Fruit fly (Drosophila melanogaster) whole organism, embryonic: Measurements from ENCODE around the gene CG33514.

Experiments
- Abd-B ChIP-seq: fragments of 200-800 bp; sonication (Bioruptor generic); optimal IDR thresholded peaks from 2 replicates; lab custom pipeline; 2018; ENCODE audit warnings: missing biosample characterization, mild to moderate bottlenecking, missing genetic modification characterization, moderate library complexity
- Adf1 ChIP-seq: fragments of 200-800 bp; sonication (Bioruptor generic); IDR thresholded peaks from 2 replicates; pipeline ENCODE4 v1.3.6; 2022; ENCODE audit warnings: missing biosample characterization, missing genetic modification characterization
- CG12659 ChIP-seq: fragments of 200-800 bp; sonication (Bioruptor generic); optimal IDR thresholded peaks from 3 replicates; lab custom pipeline; 2017; ENCODE audit warnings: mild to moderate bottlenecking, missing biosample characterization, missing genetic modification reagents, missing genetic modification characterization
- CG12769 ChIP-seq: fragments of 200-800 bp; sonication (Bioruptor generic); optimal IDR thresholded peaks from 2 replicates; lab custom pipeline; 2019; ENCODE audit warnings: missing biosample characterization, mild to moderate bottlenecking, missing genetic modification characterization, moderate library complexity
- CG13123 ChIP-seq: fragments of 200-800 bp; sonication (Bioruptor generic); optimal IDR thresholded peaks from 2 replicates; lab custom pipeline; 2016; ENCODE audit warnings: missing biosample characterization, missing genetic modification characterization
- CG13424 ChIP-seq: fragments of 200-800 bp; sonication (Bioruptor generic); optimal IDR thresholded peaks from 2 replicates; lab custom pipeline; 2019; ENCODE audit warnings: missing biosample characterization, mild to moderate bottlenecking, missing genetic modification characterization, moderate library complexity
- CG13894 ChIP-seq: fragments of 200-800 bp; sonication (Bioruptor generic); optimal IDR thresholded peaks from 3 replicates; lab custom pipeline; 2018; ENCODE audit warnings: missing biosample characterization, mild to moderate bottlenecking, missing genetic modification characterization, moderate library complexity
- CG18262 ChIP-seq: fragments of 200-800 bp; optimal IDR thresholded peaks from 3 replicates; lab custom pipeline; 2019; ENCODE audit warnings: missing biosample characterization, mild to moderate bottlenecking, missing genetic modification characterization, moderate library complexity
- CG2199 ChIP-seq: fragments of 200-800 bp; sonication (Bioruptor generic); IDR thresholded peaks from 3 replicates; pipeline ENCODE4 v1.3.6; 2022; ENCODE audit warnings: missing biosample characterization, missing genetic modification characterization
- CG3163 ChIP-seq: fragments of 200-800 bp; sonication (Bioruptor generic); optimal IDR thresholded peaks from 3 replicates; lab custom pipeline; 2016; ENCODE audit warnings: missing biosample characterization, missing genetic modification characterization
- CG33557 ChIP-seq: fragments of 200-800 bp; sonication (Bioruptor generic); optimal IDR thresholded peaks from 2 replicates; lab custom pipeline; 2019; ENCODE audit warnings: missing biosample characterization, mild to moderate bottlenecking, missing genetic modification characterization, moderate library complexity
- CG34376 ChIP-seq: fragments of 200-800 bp; sonication (Bioruptor generic); optimal IDR thresholded peaks from 2 replicates; lab custom pipeline; 2018; ENCODE audit warnings: missing biosample characterization, mild to moderate bottlenecking, missing genetic modification characterization
- CG34422 ChIP-seq: fragments of 200-800 bp; sonication (Bioruptor generic); IDR thresholded peaks from 3 replicates; pipeline ENCODE4 v1.3.6; 2022; ENCODE audit warnings: missing biosample characterization, missing genetic modification characterization
- CG6791 ChIP-seq: fragments of 200-800 bp; sonication (Bioruptor generic); IDR thresholded peaks from 3 replicates; pipeline ENCODE4 v1.3.6; 2022; ENCODE audit warnings: missing biosample characterization, missing genetic modification characterization; ENCODE audit not compliant: partially characterized antibody
- CG8281 ChIP-seq: fragments of 200-800 bp; sonication (Bioruptor generic); optimal IDR thresholded peaks from 2 replicates; lab custom pipeline; 2018; ENCODE audit warnings: missing biosample characterization, mild to moderate bottlenecking, missing genetic modification characterization, moderate library complexity
- CG9727 ChIP-seq: fragments of 200-800 bp; sonication (Bioruptor generic); optimal IDR thresholded peaks from 3 replicates; lab custom pipeline; 2017; ENCODE audit warnings: missing biosample characterization, mild to moderate bottlenecking, missing genetic modification characterization
- CHES-1-like ChIP-seq: fragments of 200-800 bp; sonication (Bioruptor generic); optimal IDR thresholded peaks from 2 replicates; lab custom pipeline; 2016; ENCODE audit warnings: missing biosample characterization, missing genetic modification characterization
- Deaf1 ChIP-seq: fragments of 200-800 bp; optimal IDR thresholded peaks from 3 replicates; lab custom pipeline; 2019; ENCODE audit warnings: missing biosample characterization, mild to moderate bottlenecking, missing genetic modification characterization, moderate library complexity
- GATAe ChIP-seq: fragments of 200-800 bp; sonication (Bioruptor generic); conservative IDR thresholded peaks from 2 replicates; pipeline ENCODE4 v1.3.6; 2022; ENCODE audit warnings: missing biosample characterization, missing genetic modification characterization
- Jarid2 ChIP-seq: fragments of 200-800 bp; sonication (Bioruptor generic); optimal IDR thresholded peaks from 3 replicates; lab custom pipeline; 2017; ENCODE audit warnings: mild to moderate bottlenecking, missing biosample characterization, missing genetic modification reagents, missing genetic modification characterization
- MBD-R2 ChIP-seq: fragments of 200-800 bp; sonication (Bioruptor generic); IDR thresholded peaks from 2 replicates; pipeline ENCODE4 v1.3.6; 2022; ENCODE audit warnings: missing biosample characterization, missing genetic modification characterization
- Med ChIP-seq: fragments of 200-800 bp; sonication (Bioruptor generic); peaks from one replicate; lab custom pipeline; 2016; ENCODE audit warnings: missing biosample characterization, missing genetic modification characterization, mild to moderate bottlenecking, inconsistent platforms, moderate library complexity
- Myb ChIP-seq: fragments of 200-800 bp; sonication (Bioruptor generic); optimal IDR thresholded peaks from 2 replicates; lab custom pipeline; 2016; ENCODE audit warnings: missing biosample characterization, missing genetic modification characterization
- Nf-YC ChIP-seq: fragments of 200-800 bp; optimal IDR thresholded peaks from 3 replicates; lab custom pipeline; 2019; ENCODE audit warnings: missing biosample characterization, mild to moderate bottlenecking, missing genetic modification characterization, moderate library complexity
- Ravus ChIP-seq: fragments of 200-800 bp; sonication (Bioruptor generic); IDR thresholded peaks from 2 replicates; pipeline ENCODE4 v1.3.6; 2022; ENCODE audit warnings: missing biosample characterization, missing genetic modification characterization
- Stat92E ChIP-seq, 3 experiments: fragments of >200 bp in 2 of 3; fragments of 200-800 bp in 1 of 3; sonication (Bioruptor generic) in 1 of 3; optimal IDR thresholded peaks; 2 replicates each; lab custom pipeline; 2017 to 2019; ENCODE audit warnings: missing biosample characterization in 3 of 3, missing genetic modification characterization in 3 of 3, mild to moderate bottlenecking in 1 of 3, moderate library complexity in 1 of 3
- Tbp ChIP-seq: fragments of >200 bp; optimal IDR thresholded peaks from 2 replicates; lab custom pipeline; 2018; ENCODE audit warnings: missing biosample characterization, missing genetic modification characterization
- Vsx1 ChIP-seq: fragments of 200-800 bp; sonication (Bioruptor generic); optimal IDR thresholded peaks from 2 replicates; lab custom pipeline; 2017; ENCODE audit warnings: missing biosample characterization, mild to moderate bottlenecking, missing genetic modification characterization, missing genetic modification reagents
- YL-1 ChIP-seq: fragments of 200-800 bp; sonication (Bioruptor generic); optimal IDR thresholded peaks from 3 replicates; lab custom pipeline; 2017; ENCODE audit warnings: missing biosample characterization, mild to moderate bottlenecking, missing genetic modification characterization
- ap ChIP-seq: fragments of 200-800 bp; sonication (Bioruptor generic); IDR thresholded peaks from 2 replicates; pipeline ENCODE4 v1.3.6; 2022; ENCODE audit warnings: missing biosample characterization, missing genetic modification characterization
- ato ChIP-seq: fragments of 200-800 bp; sonication (Bioruptor generic); IDR thresholded peaks from 2 replicates; pipeline ENCODE4 v1.3.6; 2022; ENCODE audit warnings: missing biosample characterization, missing genetic modification characterization; ENCODE audit not compliant: partially characterized antibody
- bbx ChIP-seq: fragments of 200-800 bp; sonication (Bioruptor generic); IDR thresholded peaks from 2 replicates; pipeline ENCODE4 v1.3.6; 2022; ENCODE audit warnings: missing biosample characterization, missing genetic modification characterization; ENCODE audit not compliant: partially characterized antibody
- chm ChIP-seq: fragments of 200-800 bp; sonication (Bioruptor generic); IDR thresholded peaks from 2 replicates; pipeline ENCODE4 v1.3.6; 2022; ENCODE audit warnings: missing biosample characterization, missing genetic modification characterization
- da ChIP-seq: fragments of 200-800 bp; sonication (Bioruptor generic); optimal IDR thresholded peaks from 2 replicates; lab custom pipeline; 2016; ENCODE audit warnings: missing biosample characterization, missing genetic modification characterization
- en ChIP-seq: fragments of 200-800 bp; sonication (Bioruptor generic); optimal IDR thresholded peaks from 2 replicates; lab custom pipeline; 2016; ENCODE audit warnings: missing biosample characterization, missing genetic modification characterization
- exex ChIP-seq: fragments of 200-800 bp; sonication (Bioruptor generic); optimal IDR thresholded peaks from 4 replicates; lab custom pipeline; 2018; ENCODE audit warnings: missing biosample characterization, mild to moderate bottlenecking, missing genetic modification characterization, moderate library complexity
- gfzf ChIP-seq: fragments of 200-800 bp; sonication (Bioruptor generic); optimal IDR thresholded peaks from 2 replicates; lab custom pipeline; 2016; ENCODE audit warnings: missing biosample characterization, mild to moderate bottlenecking, missing genetic modification characterization, moderate library complexity
- grn ChIP-seq: fragments of 200-800 bp; sonication (Bioruptor generic); optimal IDR thresholded peaks from 3 replicates; lab custom pipeline; 2017; ENCODE audit warnings: missing biosample characterization, missing genetic modification characterization
- hkb ChIP-seq, 2 experiments: fragments of 200-800 bp in 1 of 2; fragments of >200 bp in 1 of 2; sonication (Bioruptor generic) in 1 of 2; IDR thresholded peaks in 1 of 2; optimal IDR thresholded peaks in 1 of 2; 2 replicates each; pipeline versions ENCODE4 v1.3.6 to Lab custom; 2017 to 2022; ENCODE audit warnings: missing biosample characterization in 1 of 2, missing genetic modification characterization in 1 of 2
- mirr ChIP-seq: fragments of 200-800 bp; sonication (Bioruptor generic); optimal IDR thresholded peaks from 3 replicates; lab custom pipeline; 2018; ENCODE audit warnings: missing biosample characterization, mild to moderate bottlenecking, missing genetic modification characterization
- sisA ChIP-seq: fragments of 200-800 bp; sonication (Bioruptor generic); IDR thresholded peaks from 2 replicates; pipeline ENCODE4 v1.3.6; 2022; ENCODE audit warnings: missing biosample characterization, missing genetic modification characterization
- sqz ChIP-seq: fragments of 200-800 bp; sonication (Bioruptor generic); optimal IDR thresholded peaks from 3 replicates; lab custom pipeline; 2018; ENCODE audit warnings: missing biosample characterization, mild to moderate bottlenecking, missing genetic modification characterization
- stwl ChIP-seq: fragments of 200-800 bp; sonication (Bioruptor generic); optimal IDR thresholded peaks from 3 replicates; lab custom pipeline; 2018; ENCODE audit warnings: missing biosample characterization, mild to moderate bottlenecking, missing genetic modification characterization, moderate library complexity
- sug ChIP-seq: fragments of 200-800 bp; optimal IDR thresholded peaks from 2 replicates; lab custom pipeline; 2019; ENCODE audit warnings: missing biosample characterization, mild to moderate bottlenecking, missing genetic modification characterization, moderate library complexity
- trem ChIP-seq: fragments of 200-800 bp; optimal IDR thresholded peaks from 3 replicates; lab custom pipeline; 2019; ENCODE audit warnings: missing biosample characterization, mild to moderate bottlenecking, missing genetic modification characterization, moderate library complexity
- vvl ChIP-seq: fragments of 200-800 bp; sonication (Bioruptor generic); IDR thresholded peaks from 2 replicates; pipeline ENCODE4 v1.3.6; 2022; ENCODE audit warnings: missing biosample characterization, missing genetic modification characterization

Gene CG33514

DNA sequence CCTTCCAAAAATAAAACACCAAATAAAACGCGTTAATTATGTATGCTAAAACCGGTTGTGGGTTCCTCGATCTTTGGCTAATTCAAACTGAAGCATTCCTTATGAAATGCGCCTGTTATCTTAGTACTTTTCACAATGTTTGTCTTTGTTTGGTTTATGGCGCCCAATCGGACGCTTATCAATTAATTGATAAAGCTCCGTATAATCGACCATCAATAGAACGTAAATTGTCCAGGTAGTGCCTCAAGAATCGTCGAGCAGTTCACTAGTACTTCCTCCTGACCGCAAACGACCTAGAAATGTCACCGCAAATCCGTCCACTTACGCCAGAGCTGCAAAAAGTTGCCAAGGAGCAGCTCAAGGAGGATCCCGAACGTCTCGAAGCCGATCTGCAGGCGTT lies at the start of gene CG33514:
CG33514 (plus strand) TSS at position 238 of the 400 bp plus-strand sequence.
- peak; percentile 94 for TF ChIP-seq exex (tag; lab: Kevin White, UChicago)
- peak; percentile 46 for TF ChIP-seq grn
- TF ChIP-seq CG13424 (tag; lab: Kevin White, UChicago) = no peak
- no peak for TF ChIP-seq Abd-B (GFP tag; lab: Kevin White, UChicago)
- TF ChIP-seq da = no peak
- no peak for TF ChIP-seq CG13123
- TF ChIP-seq ap = no peak
- TF ChIP-seq sqz (GFP tag; lab: Kevin White, UChicago) = no peak
- TF ChIP-seq Med (GFP tag; lab: Kevin White, UChicago) = peak; percentile 25
- TF ChIP-seq CG18262 (tag; lab: Kevin White, UChicago) = no peak
- TF ChIP-seq sisA (GFP tag; lab: Robert Waterston, UW) = no peak
- no peak for TF ChIP-seq CG9727 (GFP tag; lab: Kevin White, UChicago)
- peak; percentile 2 for TF ChIP-seq mirr (GFP tag; lab: Kevin White, UChicago)
- TF ChIP-seq chm (GFP tag; lab: Robert Waterston, UW) = 0 out of 2 replicates have a peak, but pooled peaks have one; percentile 3
- TF ChIP-seq sug = peak; percentile 77
- no peak for TF ChIP-seq Nf-YC (tag; lab: Kevin White, UChicago)
- no peak for TF ChIP-seq bbx (GFP tag; lab: Robert Waterston, UW)
- TF ChIP-seq Stat92E (GFP tag; optimal IDR thresholded peaks at IDR 0.05; lab: Kevin White, UChicago) = no peak

DNA sequence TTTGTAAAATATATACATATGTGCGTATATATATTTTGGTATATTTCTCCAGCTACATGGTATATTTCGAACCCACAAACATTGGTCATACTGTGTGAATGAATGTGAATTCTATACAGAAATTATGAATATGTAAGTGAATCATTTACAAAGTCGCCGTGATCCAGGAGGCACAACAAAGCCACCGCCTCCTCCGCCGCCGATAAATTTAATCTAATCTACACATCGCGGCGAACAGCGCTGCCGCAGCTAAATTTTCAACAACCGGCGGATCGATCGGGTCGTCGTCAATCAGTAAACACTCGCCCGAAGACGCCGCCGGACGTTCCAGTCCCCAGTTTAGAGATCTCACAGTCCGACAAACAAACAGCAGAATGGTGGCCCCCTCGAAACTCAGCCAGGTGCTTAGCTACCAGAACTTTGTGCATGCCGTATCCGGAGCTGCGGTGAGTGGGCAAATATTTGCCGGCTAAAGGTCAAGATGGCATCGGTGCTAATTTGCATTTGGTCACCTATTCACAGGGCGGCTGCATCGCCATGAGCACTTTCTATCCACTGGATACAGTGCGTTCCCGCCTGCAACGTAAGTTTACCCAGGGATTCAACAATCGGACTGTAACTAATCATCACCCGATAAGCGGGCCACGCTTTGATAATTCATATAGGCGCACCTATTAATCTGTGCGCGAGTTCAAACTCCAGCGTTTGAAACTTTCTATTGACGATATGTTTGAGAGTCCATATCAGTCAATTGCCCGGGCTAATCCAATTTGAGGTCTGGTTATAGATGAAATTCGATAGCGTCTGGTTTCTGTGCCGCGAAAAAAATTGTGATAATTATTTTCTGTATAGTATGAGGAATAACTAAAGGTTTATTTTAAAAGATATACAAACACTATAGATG lies 46.3 kb upstream of the CG33514 start, which contains the start of gene PMP34:
PMP34 (plus strand) TSS at position 79 of the 904 bp plus-strand sequence.
- TF ChIP-seq hkb (optimal IDR thresholded peaks at IDR 0.05; lab: Kevin White, UChicago) (no peak), hkb (GFP tag; IDR thresholded peaks at IDR 0.05; lab: Robert Waterston, UW) (0 out of 2 replicates have a peak, but pooled peaks have one; percentile 17), CG13894 (tag; lab: Kevin White, UChicago) (no peak), grn (peak; percentile 83), ato (no peak), gfzf (GFP tag; lab: Kevin White, UChicago) (peak; percentile 63), CG12769 (tag; lab: Kevin White, UChicago) (peak; percentile 87), vvl (0 out of 2 replicates have a peak, but pooled peaks have one; percentile 52), YL-1 (GFP tag; lab: Kevin White, UChicago) (peak; percentile 34), sug (peak; percentile 72), CG34422 (GFP tag; lab: Robert Waterston, UW) (peak; percentile 40; the same call in 1 of the 3 replicates), CG33557 (GFP tag; lab: Kevin White, UChicago) (no peak), MBD-R2 (GFP tag; lab: Robert Waterston, UW) (peak; percentile 69), CHES-1-like (GFP tag; lab: Kevin White, UChicago) (peak; percentile 20), CG6791 (GFP tag; lab: Robert Waterston, UW) (no peak), Tbp (GFP tag; lab: Kevin White, UChicago) (no peak), Vsx1 (GFP tag; lab: Kevin White, UChicago) (peak; percentile 34), Deaf1 (peak; percentile 89), Adf1 (GFP tag; lab: Robert Waterston, UW) (peak; percentile 76; the same call in 1 of the 2 replicates), CG12659 (GFP tag; lab: Kevin White, UChicago) (peak; percentile 33), CG3163 (GFP tag; lab: Kevin White, UChicago) (no peak), Ravus (GFP tag; lab: Robert Waterston, UW) (no peak), trem (tag; lab: Kevin White, UChicago) (peak; percentile 26), CG8281 (tag; lab: Kevin White, UChicago) (no peak), GATAe (GFP tag; lab: Robert Waterston, UW) (peak; percentile 57; the same call in 1 of the 2 replicates), Myb (GFP tag; lab: Kevin White, UChicago) (peak; percentile 35), stwl (tag; lab: Kevin White, UChicago) (peak; percentile 69), CG34376 (GFP tag; lab: Kevin White, UChicago) (peak; percentile 45), CG2199 (GFP tag; lab: Robert Waterston, UW) (0 out of 3 replicates have a peak, but pooled peaks have one; percentile 29), en (GFP tag; lab: Kevin White, UChicago) (no peak), Jarid2 (GFP tag; lab: Kevin White, UChicago) (peak; percentile 31)
